Fruit fly (Drosophila melanogaster) whole organism, pupa: ENCODE results near the gene tau.

Source experiments
- CG10348 ChIP-seq: fragments of 200-800 bp; sonication (Bioruptor generic); IDR thresholded peaks from 2 replicates; pipeline ENCODE4 v1.3.6; 2022; ENCODE audit warnings: missing biosample characterization, missing genetic modification characterization
- CG12605 ChIP-seq: fragments of 200-800 bp; sonication (Bioruptor generic); IDR thresholded peaks from 2 replicates; pipeline ENCODE4 v1.3.6; 2022; ENCODE audit warnings: missing biosample characterization, missing genetic modification characterization
- CG13204 ChIP-seq: fragments of 200-800 bp; sonication (Bioruptor generic); optimal IDR thresholded peaks from 2 replicates; lab custom pipeline; 2018; ENCODE audit warnings: missing biosample characterization, mild to moderate bottlenecking, missing genetic modification characterization, moderate library complexity
- CG14655 ChIP-seq: fragments of 200-800 bp; sonication (Bioruptor generic); optimal IDR thresholded peaks from 3 replicates; lab custom pipeline; 2017; ENCODE audit warnings: mild to moderate bottlenecking, missing biosample characterization, missing genetic modification reagents, missing genetic modification characterization
- CG15710 ChIP-seq: fragments of 200-800 bp; sonication (Bioruptor generic); optimal IDR thresholded peaks from 2 replicates; lab custom pipeline; 2018; ENCODE audit warnings: missing biosample characterization, mild to moderate bottlenecking, missing genetic modification characterization, moderate library complexity
- CG17806 ChIP-seq: fragments of 200-800 bp; sonication (Bioruptor generic); optimal IDR thresholded peaks from 2 replicates; lab custom pipeline; 2018; ENCODE audit warnings: missing biosample characterization, mild to moderate bottlenecking, missing genetic modification characterization, moderate library complexity
- CG32121 ChIP-seq: fragments of 200-800 bp; sonication (Bioruptor generic); IDR thresholded peaks from 2 replicates; pipeline ENCODE4 v1.3.6; 2022; ENCODE audit warnings: missing biosample characterization, missing genetic modification characterization
- CG34367 ChIP-seq: fragments of 200-800 bp; sonication (Bioruptor generic); optimal IDR thresholded peaks from 2 replicates; lab custom pipeline; 2018; ENCODE audit warnings: missing biosample characterization, mild to moderate bottlenecking, missing genetic modification characterization
- CG4496 ChIP-seq: fragments of 200-800 bp; sonication (Bioruptor generic); IDR thresholded peaks from 3 replicates; pipeline ENCODE4 v1.3.6; 2022; ENCODE audit warnings: missing biosample characterization, missing genetic modification characterization
- CG8159 ChIP-seq: fragments of 200-800 bp; sonication (Bioruptor generic); optimal IDR thresholded peaks from 3 replicates; lab custom pipeline; 2018; ENCODE audit warnings: missing biosample characterization, mild to moderate bottlenecking, missing genetic modification characterization, moderate library complexity
- CG8301 ChIP-seq: fragments of 200-800 bp; sonication (Bioruptor generic); optimal IDR thresholded peaks from 2 replicates; lab custom pipeline; 2018; ENCODE audit warnings: missing biosample characterization, mild to moderate bottlenecking, missing genetic modification characterization
- CG9948 ChIP-seq: fragments of 200-800 bp; sonication (Bioruptor generic); optimal IDR thresholded peaks from 2 replicates; lab custom pipeline; 2018; ENCODE audit warnings: missing biosample characterization, mild to moderate bottlenecking, missing genetic modification characterization, moderate library complexity
- D1 ChIP-seq: fragments of 200-800 bp; sonication (Bioruptor generic); optimal IDR thresholded peaks from 2 replicates; lab custom pipeline; 2018; ENCODE audit warnings: missing biosample characterization, mild to moderate bottlenecking, missing genetic modification characterization, moderate library complexity
- EcR ChIP-seq: fragments of 200-800 bp; sonication (Bioruptor generic); optimal IDR thresholded peaks from 3 replicates; lab custom pipeline; 2019; ENCODE audit warnings: missing biosample characterization, missing genetic modification characterization, mild to moderate bottlenecking, moderate library complexity, missing genetic modification reagents
- Ets98B ChIP-seq: fragments of 200-800 bp; sonication (Bioruptor generic); IDR thresholded peaks from 2 replicates; pipeline ENCODE4 v1.3.6; 2022; ENCODE audit warnings: missing biosample characterization, missing genetic modification characterization
- Pif1A ChIP-seq: fragments of 200-800 bp; sonication (Bioruptor generic); optimal IDR thresholded peaks from 3 replicates; lab custom pipeline; 2016; ENCODE audit warnings: missing biosample characterization, missing genetic modification characterization
- Pif1B ChIP-seq: fragments of 200-800 bp; sonication (Bioruptor generic); optimal IDR thresholded peaks from 3 replicates; lab custom pipeline; 2016; ENCODE audit warnings: missing biosample characterization, missing genetic modification characterization
- Snoo ChIP-seq: fragments of 200-800 bp; sonication (Bioruptor generic); optimal IDR thresholded peaks from 3 replicates; lab custom pipeline; 2017; ENCODE audit warnings: missing biosample characterization, mild to moderate bottlenecking, missing genetic modification characterization, inconsistent platforms
- fd96Ca ChIP-seq: fragments of 200-800 bp; sonication (Bioruptor generic); IDR thresholded peaks from 3 replicates; pipeline ENCODE4 v1.3.6; 2022; ENCODE audit warnings: missing biosample characterization, missing genetic modification characterization
- gl ChIP-seq: fragments of 200-800 bp; sonication (Bioruptor generic); optimal IDR thresholded peaks from 2 replicates; lab custom pipeline; 2018; ENCODE audit warnings: missing biosample characterization, mild to moderate bottlenecking, missing genetic modification characterization
- rn ChIP-seq: fragments of 200-800 bp; sonication (Bioruptor generic); IDR thresholded peaks from 2 replicates; pipeline ENCODE4 v1.3.6; 2022; ENCODE audit warnings: missing biosample characterization, missing genetic modification characterization

Gene tau

dm6 chr3R:27694018-27694417, 37.2 kb upstream of the tau start, which contains the start of gene CG43319:
TSS of gene CG43319 (plus strand) at chr3R:27694318.
- TF ChIP-seq Snoo (tag; lab: Kevin White, UChicago) (no peak), CG10348 (GFP tag; lab: Robert Waterston, UW) (no peak), CG4496 (GFP tag; lab: Robert Waterston, UW) (no peak), CG8159 (no peak), EcR (GFP tag; lab: Kevin White, UChicago) (no peak), CG12605 (no peak), Pif1B (GFP tag; lab: Kevin White, UChicago) (no peak), CG13204 (no peak), CG14655 (GFP tag; lab: Kevin White, UChicago) (no peak), Pif1A (no peak), CG15710 (tag; lab: Kevin White, UChicago) (no peak), CG9948 (no peak), CG34367 (tag; lab: Kevin White, UChicago) (no peak), CG32121 (GFP tag; lab: Robert Waterston, UW) (no peak)

- TF ChIP-seq CG17806 (tag; lab: Kevin White, UChicago) (no peak), CG13204 (peak; percentile 52), EcR (GFP tag; lab: Kevin White, UChicago) (peak; percentile 85)
- TF ChIP-seq, all 21 proteins: peak for 2
Observed at dm6 chr3R:27692645-27693307, 36.0 kb upstream of the tau start.

DNA sequence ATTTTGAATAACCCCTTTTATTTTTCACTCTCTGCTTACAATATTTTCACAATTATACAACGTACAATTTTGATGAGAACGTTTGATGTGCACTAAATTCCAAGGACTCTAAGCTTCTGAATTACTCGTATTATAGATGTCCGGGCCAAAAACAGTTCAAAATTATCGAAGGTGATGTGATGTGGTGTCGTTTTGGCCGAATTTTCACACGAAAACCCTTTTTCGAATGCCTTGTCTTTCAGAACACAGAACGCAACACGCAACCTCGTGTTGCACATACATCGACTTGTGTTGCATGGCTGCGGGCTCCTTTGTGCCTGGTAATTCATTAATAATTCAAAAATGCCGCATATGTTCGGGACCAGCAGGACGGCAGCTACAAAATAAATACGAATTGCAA, 31.2 kb upstream of the tau start, which contains the start of gene CG31055:
TSS of gene CG31055 (minus strand) at position 101 of the 400 bp plus-strand sequence.
- no peak for TF ChIP-seq CG9948
- TF ChIP-seq CG17806 (tag; lab: Kevin White, UChicago), result no peak
- TF ChIP-seq Ets98B (GFP tag; lab: Robert Waterston, UW), result no peak
- no peak for TF ChIP-seq rn (GFP tag; lab: Robert Waterston, UW)
- no peak for TF ChIP-seq CG4496 (GFP tag; lab: Robert Waterston, UW)
- TF ChIP-seq CG10348 (GFP tag; lab: Robert Waterston, UW), result no peak
- no peak for TF ChIP-seq CG14655 (GFP tag; lab: Kevin White, UChicago)
- TF ChIP-seq Pif1B (GFP tag; lab: Kevin White, UChicago), result no peak
- TF ChIP-seq fd96Ca, result no peak

- TF ChIP-seq CG8159 (peak; percentile 57), fd96Ca (no peak), Pif1B (GFP tag; lab: Kevin White, UChicago) (peak; percentile 35), CG17806 (tag; lab: Kevin White, UChicago) (no peak), CG9948 (peak; percentile 21), CG4496 (GFP tag; lab: Robert Waterston, UW) (no peak; the same call in 2 of the 3 replicates), CG13204 (no peak), CG14655 (GFP tag; lab: Kevin White, UChicago) (peak; percentile 72), CG32121 (GFP tag; lab: Robert Waterston, UW) (no peak), gl (tag; lab: Kevin White, UChicago) (no peak), Pif1A (peak; percentile 22), CG8301 (tag; lab: Kevin White, UChicago) (peak; percentile 40), CG34367 (tag; lab: Kevin White, UChicago) (no peak), CG15710 (tag; lab: Kevin White, UChicago) (peak; percentile 42), CG12605 (no peak)
Observed at dm6 chr3R:27685539-27686012, 28.8 kb upstream of the tau start, which contains the start of gene CG12880. TSS of gene CG12880 (plus strand) at chr3R:27685962.

DNA sequence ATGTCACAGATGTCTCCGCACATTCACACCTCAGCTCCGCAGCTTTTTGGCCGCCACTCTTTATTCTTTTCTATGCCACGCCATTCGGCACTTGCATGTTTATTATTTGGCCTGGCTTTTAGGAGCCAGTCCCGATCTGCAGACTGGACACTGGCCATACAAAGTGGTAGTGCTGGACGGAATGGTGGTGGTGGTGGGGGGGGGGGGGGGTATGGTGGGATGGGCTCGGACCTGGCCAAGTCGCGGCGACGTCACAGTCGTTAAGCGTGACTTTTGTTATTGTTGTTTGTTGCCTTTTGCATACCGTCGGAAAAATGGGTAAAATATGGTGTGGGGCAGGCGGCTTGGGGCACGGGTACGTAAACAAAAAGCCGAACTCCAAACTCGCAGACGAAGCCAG, 28.3 kb upstream of the tau start:
- no peak for TF ChIP-seq Pif1B (GFP tag; lab: Kevin White, UChicago)
- no peak for TF ChIP-seq CG32121 (GFP tag; lab: Robert Waterston, UW)
- TF ChIP-seq Pif1A, result no peak
- TF ChIP-seq Snoo (tag; lab: Kevin White, UChicago), result no peak
- no peak for TF ChIP-seq D1 (tag; lab: Kevin White, UChicago)
- no peak for TF ChIP-seq CG12605
- no peak for TF ChIP-seq CG34367 (tag; lab: Kevin White, UChicago)
- 0 out of 2 replicates have a peak, but pooled peaks have one; percentile 6 for TF ChIP-seq Ets98B (GFP tag; lab: Robert Waterston, UW)
- TF ChIP-seq CG13204, result peak; percentile 77
- TF ChIP-seq CG8301 (tag; lab: Kevin White, UChicago), result no peak
- TF ChIP-seq CG17806 (tag; lab: Kevin White, UChicago), result no peak
- TF ChIP-seq EcR (GFP tag; lab: Kevin White, UChicago), result peak; percentile 20
- no peak for TF ChIP-seq rn (GFP tag; lab: Robert Waterston, UW)
- no peak for TF ChIP-seq CG10348 (GFP tag; lab: Robert Waterston, UW)

- TF ChIP-seq rn (GFP tag; lab: Robert Waterston, UW), result no peak
- TF ChIP-seq CG8301 (tag; lab: Kevin White, UChicago), result no peak
- TF ChIP-seq CG9948, result no peak
- no peak for TF ChIP-seq CG12605
- no peak for TF ChIP-seq D1 (tag; lab: Kevin White, UChicago)
- TF ChIP-seq CG10348 (GFP tag; lab: Robert Waterston, UW), result no peak
- no peak for TF ChIP-seq Pif1B (GFP tag; lab: Kevin White, UChicago)
- no peak for TF ChIP-seq CG15710 (tag; lab: Kevin White, UChicago)
- TF ChIP-seq gl (tag; lab: Kevin White, UChicago), result no peak
- TF ChIP-seq Ets98B (GFP tag; lab: Robert Waterston, UW), result no peak
- no peak for TF ChIP-seq fd96Ca
- no peak for TF ChIP-seq CG8159
- no peak for TF ChIP-seq EcR (GFP tag; lab: Kevin White, UChicago)
- no peak for TF ChIP-seq CG34367 (tag; lab: Kevin White, UChicago)
- no peak for TF ChIP-seq Pif1A
- TF ChIP-seq CG14655 (GFP tag; lab: Kevin White, UChicago), result no peak
- no peak for TF ChIP-seq CG17806 (tag; lab: Kevin White, UChicago)
Observed at dm6 chr3R:27681799-27682198, 25.0 kb upstream of the tau start, which contains the start of gene Sce. TSS of gene Sce (minus strand) at chr3R:27682029.
